Fruit fly (Drosophila melanogaster) whole organism, embryonic: ENCODE data around the gene RIOK2.

Experiments used
- Awh ChIP-seq: fragments of 200-800 bp; sonication (Bioruptor generic); IDR thresholded peaks from 2 replicates; pipeline ENCODE4, ENCODE4 v1.3.6; 2022; ENCODE audit warnings: missing biosample characterization, missing genetic modification characterization
- B-H1 ChIP-seq: fragments of 200-800 bp; sonication (Bioruptor generic); IDR thresholded peaks from 3 replicates; pipeline ENCODE4 v1.3.6; 2022; ENCODE audit warnings: missing biosample characterization, missing genetic modification characterization
- CG10462 ChIP-seq: fragments of 200-800 bp; sonication (Bioruptor generic); optimal IDR thresholded peaks from 2 replicates; lab custom pipeline; 2016; ENCODE audit warnings: missing biosample characterization, missing genetic modification characterization
- CG10565 ChIP-seq: fragments of 200-800 bp; sonication (Bioruptor generic); optimal IDR thresholded peaks from 3 replicates; lab custom pipeline; 2016; ENCODE audit warnings: missing biosample characterization, mild to moderate bottlenecking, missing genetic modification characterization
- CG11696 ChIP-seq: fragments of 200-800 bp; sonication (Bioruptor generic); IDR thresholded peaks from 2 replicates; pipeline ENCODE4 v1.3.6; 2022; ENCODE audit warnings: missing biosample characterization, missing genetic modification characterization
- CG13296 ChIP-seq: fragments of 200-800 bp; sonication (Bioruptor generic); optimal IDR thresholded peaks from 3 replicates; lab custom pipeline; 2018; ENCODE audit warnings: missing biosample characterization, mild to moderate bottlenecking, missing genetic modification characterization
- CG15514 ChIP-seq: fragments of 200-800 bp; sonication (Bioruptor generic); optimal IDR thresholded peaks from 3 replicates; lab custom pipeline; 2017; ENCODE audit warnings: missing biosample characterization, missing genetic modification characterization, mild to moderate bottlenecking, moderate library complexity, missing genetic modification reagents
- CG1647 ChIP-seq: fragments of 200-800 bp; sonication (Bioruptor generic); optimal IDR thresholded peaks from 3 replicates; lab custom pipeline; 2016; ENCODE audit warnings: missing biosample characterization, missing genetic modification characterization
- CG17802 ChIP-seq: fragments of 200-800 bp; sonication (Bioruptor generic); optimal IDR thresholded peaks from 2 replicates; lab custom pipeline; 2018; ENCODE audit warnings: missing biosample characterization, mild to moderate bottlenecking, missing genetic modification characterization, moderate library complexity
- CG18262 ChIP-seq: fragments of 200-800 bp; optimal IDR thresholded peaks from 3 replicates; lab custom pipeline; 2019; ENCODE audit warnings: missing biosample characterization, mild to moderate bottlenecking, missing genetic modification characterization, moderate library complexity
- CG31388 ChIP-seq: fragments of 200-800 bp; sonication (Bioruptor generic); optimal IDR thresholded peaks from 2 replicates; lab custom pipeline; 2016; ENCODE audit warnings: missing biosample characterization, missing genetic modification characterization
- CG32767 ChIP-seq: fragments of 200-800 bp; sonication (Bioruptor generic); IDR thresholded peaks from 2 replicates; pipeline ENCODE4 v1.3.6; 2022; ENCODE audit warnings: missing biosample characterization, missing genetic modification characterization
- CG3726 ChIP-seq: fragments of 200-800 bp; sonication (Bioruptor generic); IDR thresholded peaks from 3 replicates; pipeline ENCODE4, ENCODE4 v1.3.6; 2022; ENCODE audit warnings: missing biosample characterization, missing genetic modification characterization
- CG3995 ChIP-seq: fragments of 200-800 bp; sonication (Bioruptor generic); optimal IDR thresholded peaks from 3 replicates; lab custom pipeline; 2016; ENCODE audit warnings: missing biosample characterization, missing genetic modification characterization
- CG4282 ChIP-seq: fragments of 200-800 bp; sonication (Bioruptor generic); optimal IDR thresholded peaks from 2 replicates; lab custom pipeline; 2016; ENCODE audit warnings: missing biosample characterization, missing genetic modification characterization
- CG6654 ChIP-seq: fragments of 200-800 bp; sonication (Bioruptor generic); optimal IDR thresholded peaks from 2 replicates; lab custom pipeline; 2017; ENCODE audit warnings: missing biosample characterization, mild to moderate bottlenecking, missing genetic modification characterization
- CG6683 ChIP-seq: fragments of 200-800 bp; sonication (Bioruptor generic); optimal IDR thresholded peaks from 2 replicates; lab custom pipeline; 2017; ENCODE audit warnings: missing biosample characterization, mild to moderate bottlenecking, missing genetic modification characterization, missing genetic modification reagents
- CG8290 ChIP-seq, 3 experiments: fragments of 200-800 bp; sonication (Bioruptor generic); optimal IDR thresholded peaks; 2 replicates each; lab custom pipeline; 2016 to 2019; ENCODE audit warnings: missing biosample characterization in 3 of 3, missing genetic modification characterization in 3 of 3, mild to moderate bottlenecking in 2 of 3, moderate library complexity in 1 of 3
- CG8924 ChIP-seq: fragments of 200-800 bp; optimal IDR thresholded peaks from 3 replicates; lab custom pipeline; 2019; ENCODE audit warnings: missing biosample characterization, mild to moderate bottlenecking, missing genetic modification characterization, moderate library complexity
- CG9437 ChIP-seq: fragments of 200-800 bp; sonication (Bioruptor generic); optimal IDR thresholded peaks from 2 replicates; lab custom pipeline; 2018; ENCODE audit warnings: missing biosample characterization, mild to moderate bottlenecking, missing genetic modification characterization
- CG9797 ChIP-seq: fragments of 200-800 bp; sonication (Bioruptor generic); optimal IDR thresholded peaks from 3 replicates; lab custom pipeline; 2018; ENCODE audit warnings: missing biosample characterization, mild to moderate bottlenecking, missing genetic modification characterization
- Dip3 ChIP-seq: fragments of 200-800 bp; sonication (Bioruptor generic); optimal IDR thresholded peaks from 3 replicates; lab custom pipeline; 2016; ENCODE audit warnings: missing biosample characterization, missing genetic modification characterization
- HLH3B ChIP-seq: fragments of 200-800 bp; sonication (Bioruptor generic); IDR thresholded peaks from 2 replicates; pipeline ENCODE4 v1.3.6; 2022; ENCODE audit warnings: missing biosample characterization, missing genetic modification characterization
- Hr78 ChIP-seq, 2 experiments: fragments of 200-800 bp in 1 of 2; fragments of >200 bp in 1 of 2; sonication (Bioruptor generic) in 1 of 2; optimal IDR thresholded peaks; 2 replicates each; lab custom pipeline; 2017 to 2019; ENCODE audit warnings: missing biosample characterization in 2 of 2, missing genetic modification characterization in 2 of 2, mild to moderate bottlenecking in 1 of 2, moderate library complexity in 1 of 2
- Med ChIP-seq: fragments of 200-800 bp; sonication (Bioruptor generic); peaks from one replicate; lab custom pipeline; 2016; ENCODE audit warnings: missing biosample characterization, missing genetic modification characterization, mild to moderate bottlenecking, inconsistent platforms, moderate library complexity
- Taf1 ChIP-seq: fragments of 200-800 bp; sonication (Bioruptor generic); IDR thresholded peaks from 2 replicates; pipeline ENCODE4 v1.3.6; 2022; ENCODE audit warnings: missing biosample characterization, missing genetic modification characterization
- Tbp ChIP-seq: fragments of >200 bp; optimal IDR thresholded peaks from 2 replicates; lab custom pipeline; 2018; ENCODE audit warnings: missing biosample characterization, missing genetic modification characterization
- Vsx1 ChIP-seq: fragments of 200-800 bp; sonication (Bioruptor generic); optimal IDR thresholded peaks from 2 replicates; lab custom pipeline; 2017; ENCODE audit warnings: missing biosample characterization, mild to moderate bottlenecking, missing genetic modification characterization, missing genetic modification reagents
- YL-1 ChIP-seq: fragments of 200-800 bp; sonication (Bioruptor generic); optimal IDR thresholded peaks from 3 replicates; lab custom pipeline; 2017; ENCODE audit warnings: missing biosample characterization, mild to moderate bottlenecking, missing genetic modification characterization
- az2 ChIP-seq: fragments of 200-800 bp; sonication (Bioruptor generic); optimal IDR thresholded peaks from 3 replicates; lab custom pipeline; 2016; ENCODE audit warnings: missing biosample characterization, missing genetic modification characterization
- esg ChIP-seq: fragments of 200-800 bp; sonication (Bioruptor generic); conservative IDR thresholded peaks from 2 replicates; pipeline ENCODE4 v1.3.6; 2022; ENCODE audit warnings: missing biosample characterization, missing genetic modification characterization
- exex ChIP-seq: fragments of 200-800 bp; sonication (Bioruptor generic); optimal IDR thresholded peaks from 4 replicates; lab custom pipeline; 2018; ENCODE audit warnings: missing biosample characterization, mild to moderate bottlenecking, missing genetic modification characterization, moderate library complexity
- eyg ChIP-seq: fragments of 200-800 bp; sonication (Bioruptor generic); optimal IDR thresholded peaks from 3 replicates; lab custom pipeline; 2016; ENCODE audit warnings: missing biosample characterization, missing genetic modification characterization
- fu2 ChIP-seq: fragments of 200-800 bp; sonication (Bioruptor generic); optimal IDR thresholded peaks from 2 replicates; lab custom pipeline; 2016; ENCODE audit warnings: missing biosample characterization, missing genetic modification characterization
- gce ChIP-seq: fragments of 200-800 bp; sonication (Bioruptor generic); IDR thresholded peaks from 3 replicates; pipeline ENCODE4 v1.3.6; 2022; ENCODE audit warnings: missing biosample characterization, missing genetic modification characterization
- hbn ChIP-seq: fragments of 200-800 bp; sonication (Bioruptor generic); IDR thresholded peaks from 2 replicates; pipeline ENCODE4 v1.3.6; 2022; ENCODE audit warnings: missing biosample characterization, missing genetic modification characterization; ENCODE audit not compliant: partially characterized antibody
- jing ChIP-seq: fragments of 200-800 bp; sonication (Bioruptor generic); optimal IDR thresholded peaks from 2 replicates; lab custom pipeline; 2018; ENCODE audit warnings: missing biosample characterization, mild to moderate bottlenecking, missing genetic modification characterization
- lbe ChIP-seq: fragments of 200-800 bp; sonication (Bioruptor generic); optimal IDR thresholded peaks from 2 replicates; lab custom pipeline; 2016; ENCODE audit warnings: missing biosample characterization, mild to moderate bottlenecking, missing genetic modification characterization
- lola ChIP-seq, 3 experiments: fragments of >200 bp in 2 of 3; fragments of 200-800 bp in 1 of 3; sonication (Bioruptor generic) in 1 of 3; optimal IDR thresholded peaks; 2 replicates each; lab custom pipeline; 2017 to 2019; ENCODE audit warnings: missing biosample characterization in 3 of 3, missing genetic modification characterization in 3 of 3, mild to moderate bottlenecking in 1 of 3, moderate library complexity in 1 of 3
- onecut ChIP-seq: fragments of 200-800 bp; sonication (Bioruptor generic); IDR thresholded peaks from 2 replicates; pipeline ENCODE4 v1.3.6; 2022; ENCODE audit warnings: missing biosample characterization, missing genetic modification characterization
- pan ChIP-seq, 4 experiments: fragments of >200 bp in 3 of 4; fragments of 200-800 bp in 1 of 4; sonication (Bioruptor generic) in 1 of 4; optimal IDR thresholded peaks in 3 of 4; IDR thresholded peaks in 1 of 4; 2 replicates each; pipeline versions ENCODE4 v1.3.6 to Lab custom; 2017 to 2022; ENCODE audit warnings: missing biosample characterization in 2 of 4, missing genetic modification characterization in 2 of 4, mixed read lengths in 1 of 4
- schlank ChIP-seq: fragments of 200-800 bp; sonication (Bioruptor generic); optimal IDR thresholded peaks from 2 replicates; lab custom pipeline; 2018; ENCODE audit warnings: missing biosample characterization, mild to moderate bottlenecking, missing genetic modification characterization
- sim ChIP-seq: fragments of 200-800 bp; sonication (Bioruptor generic); IDR thresholded peaks from 2 replicates; pipeline ENCODE4 v1.3.6; 2022; ENCODE audit warnings: missing biosample characterization, missing genetic modification characterization
- sima ChIP-seq: fragments of 200-800 bp; sonication (Bioruptor generic); optimal IDR thresholded peaks from 2 replicates; lab custom pipeline; 2016; ENCODE audit warnings: missing biosample characterization, missing genetic modification characterization
- slou ChIP-seq: fragments of 200-800 bp; sonication (Bioruptor generic); optimal IDR thresholded peaks from 3 replicates; lab custom pipeline; 2016; ENCODE audit warnings: missing biosample characterization, missing genetic modification characterization
- stc ChIP-seq: fragments of 200-800 bp; sonication (Bioruptor generic); IDR thresholded peaks from 2 replicates; pipeline ENCODE4 v1.3.6; 2022; ENCODE audit warnings: missing biosample characterization, missing genetic modification characterization
- tio ChIP-seq: fragments of 200-800 bp; sonication (Bioruptor generic); optimal IDR thresholded peaks from 2 replicates; lab custom pipeline; 2017; ENCODE audit warnings: missing biosample characterization, missing genetic modification characterization, inconsistent platforms
- twi ChIP-seq: fragments of 200-800 bp; optimal IDR thresholded peaks from 2 replicates; lab custom pipeline; 2019; ENCODE audit warnings: missing biosample characterization, mild to moderate bottlenecking, missing genetic modification characterization, moderate library complexity

Gene RIOK2

dm6 chr3R:25232271-25232989 is 33.2 kb upstream of the RIOK2 start, which contains the start of gene Cad96Cb (continued):
- TF ChIP-seq Tbp (GFP tag; lab: Kevin White, UChicago) (no peak), slou (GFP tag; lab: Kevin White, UChicago) (peak; percentile 35), CG6654 (GFP tag; lab: Kevin White, UChicago) (peak; percentile 70), Taf1 (GFP tag; lab: Robert Waterston, UW) (no peak), CG4282 (GFP tag; lab: Kevin White, UChicago) (peak; percentile 28), CG15514 (peak; percentile 7), tio (GFP tag; lab: Kevin White, UChicago) (peak; percentile 91), CG10565 (GFP tag; lab: Kevin White, UChicago) (peak; percentile 28), Vsx1 (peak; percentile 75), HLH3B (peak; percentile 59), esg (GFP tag; lab: Robert Waterston, UW) (0 out of 2 replicates have a peak, but pooled peaks have one; percentile 46), CG31388 (GFP tag; lab: Kevin White, UChicago) (peak; percentile 18), CG18262 (tag; lab: Kevin White, UChicago) (peak; percentile 95), sima (GFP tag; lab: Kevin White, UChicago) (peak; percentile 30), lbe (GFP tag; lab: Kevin White, UChicago) (no peak), Hr78 (GFP tag; optimal IDR thresholded peaks at IDR 0.05; lab: Kevin White, UChicago) (peak in 1 of 2 experiments; percentile 85), Med (GFP tag; lab: Kevin White, UChicago) (peak; percentile 93), CG11696 (GFP tag; lab: Robert Waterston, UW) (peak; percentile 87), Dip3 (GFP tag; lab: Kevin White, UChicago) (peak; percentile 20), YL-1 (GFP tag; lab: Kevin White, UChicago) (peak; percentile 9), stc (GFP tag; lab: Robert Waterston, UW) (peak; percentile 62; the same call in 1 of the 2 replicates), schlank (no peak), CG8290 (GFP tag; optimal IDR thresholded peaks at IDR 0.05; lab: Kevin White, UChicago) (no peak), CG8290 (tag; optimal IDR thresholded peaks at IDR 0.05; lab: Kevin White, UChicago) (peak in 1 of 2 experiments; percentile 3), az2 (GFP tag; lab: Kevin White, UChicago) (peak; percentile 85), CG3995 (peak; percentile 5), CG3726 (GFP tag; lab: Robert Waterston, UW) (no peak), jing (GFP tag; lab: Kevin White, UChicago) (peak; percentile 38), Awh (peak; percentile 25; the same call in 1 of the 2 replicates), gce (GFP tag; lab: Robert Waterston, UW) (0 out of 3 replicates have a peak, but pooled peaks have one; percentile 35), CG9437 (GFP tag; lab: Kevin White, UChicago) (peak; percentile 87), CG8924 (peak; percentile 86), exex (no peak), CG10462 (GFP tag; lab: Kevin White, UChicago) (peak; percentile 72), eyg (GFP tag; lab: Kevin White, UChicago) (peak; percentile 75), CG13296 (peak; percentile 67), twi (tag; lab: Kevin White, UChicago) (peak; percentile 78), CG9797 (GFP tag; lab: Kevin White, UChicago) (no peak), pan (optimal IDR thresholded peaks at IDR 0.05; lab: Kevin White, UChicago) (no peak), pan (GFP tag; optimal IDR thresholded peaks at IDR 0.05 in 1 of 2, IDR thresholded peaks at IDR 0.05 in 1 of 2) (peak in 1 of 2 experiments; percentile 66), fu2 (peak; percentile 29), CG6683 (GFP tag; lab: Kevin White, UChicago) (no peak), hbn (no peak), B-H1 (GFP tag; lab: Robert Waterston, UW) (no peak; the same call in 2 of the 3 replicates), CG32767 (peak; percentile 77), onecut (GFP tag; lab: Robert Waterston, UW) (peak; percentile 75), sim (GFP tag; lab: Robert Waterston, UW) (no peak), CG1647 (GFP tag; lab: Kevin White, UChicago) (peak; percentile 32), CG17802 (tag; lab: Kevin White, UChicago) (peak; percentile 66), lola (GFP tag; optimal IDR thresholded peaks at IDR 0.05; lab: Kevin White, UChicago) (peak in 1 of 3 experiments; percentile 94)
